Worm (Caenorhabditis elegans) whole organism, young adult: ENCODE data around the gene cyp-35D1.

Source experiments
- C06A6.2 ChIP-seq: fragments of 200-800 bp; sonication (Bioruptor generic); conservative IDR thresholded peaks from 2 replicates; pipeline ENCODE4 v1.3.6; 2022; ENCODE audit warnings: missing genetic modification characterization, missing compliant biosample characterization
- C17E4.6 ChIP-seq: fragments of 200-800 bp; sonication (Bioruptor generic); IDR thresholded peaks from 2 replicates; pipeline ENCODE4 v1.3.6; 2022; ENCODE audit warnings: missing genetic modification reagents, missing genetic modification characterization, missing compliant biosample characterization
- D2030.7 ChIP-seq: fragments of 200-800 bp; sonication (Bioruptor generic); IDR thresholded peaks from 2 replicates; pipeline ENCODE4 v1.3.6; 2022; ENCODE audit warnings: missing genetic modification reagents, missing genetic modification characterization, missing compliant biosample characterization
- F33H1.4 ChIP-seq: fragments of 200-800 bp; sonication (Bioruptor generic); IDR thresholded peaks from 2 replicates; pipeline ENCODE4 v1.3.6; 2022; ENCODE audit warnings: missing genetic modification reagents, missing genetic modification characterization, missing compliant biosample characterization
- F52B5.7 ChIP-seq: sonication (generic microtip); optimal IDR thresholded peaks from 2 replicates; lab custom pipeline; 2016; ENCODE audit warnings: mild to moderate bottlenecking, missing genetic modification characterization, missing compliant biosample characterization
- F57A8.1 ChIP-seq: fragments of 200-800 bp; sonication (Bioruptor generic); optimal IDR thresholded peaks from 2 replicates; lab custom pipeline; 2018; ENCODE audit warnings: mild to moderate bottlenecking, missing genetic modification characterization, moderate library complexity, missing compliant biosample characterization
- K11D2.4 ChIP-seq: fragments of 200-800 bp; sonication (Bioruptor generic); IDR thresholded peaks from 2 replicates; pipeline ENCODE4 v1.3.6; 2022; ENCODE audit warnings: missing genetic modification reagents, missing genetic modification characterization, missing compliant biosample characterization
- Y53F4B.3 ChIP-seq: fragments of 200-800 bp; sonication (Bioruptor generic); IDR thresholded peaks from 2 replicates; pipeline ENCODE4 v1.3.6; 2022; ENCODE audit warnings: missing genetic modification reagents, missing genetic modification characterization, missing compliant biosample characterization
- Y79H2A.3 ChIP-seq: fragments of 200-800 bp; sonication (Bioruptor generic); conservative IDR thresholded peaks from 2 replicates; pipeline ENCODE4 v1.3.6; 2022; ENCODE audit warnings: missing genetic modification reagents, missing genetic modification characterization, missing compliant biosample characterization
- Y95B8A.8 ChIP-seq: fragments of 200-800 bp; sonication (Bioruptor generic); IDR thresholded peaks from 2 replicates; pipeline ENCODE4 v1.3.6; 2022; ENCODE audit warnings: missing genetic modification reagents, missing genetic modification characterization, missing compliant biosample characterization
- akir-1 ChIP-seq: fragments of 200-800 bp; sonication (Bioruptor generic); optimal IDR thresholded peaks from 2 replicates; lab custom pipeline; 2018; ENCODE audit warnings: mild to moderate bottlenecking, missing genetic modification characterization, moderate library complexity, missing compliant biosample characterization
- attf-3 ChIP-seq: fragments of 200-800 bp; sonication (Bioruptor generic); conservative IDR thresholded peaks from 2 replicates; pipeline ENCODE4 v1.3.6; 2022; ENCODE audit warnings: missing genetic modification reagents, missing genetic modification characterization, missing compliant biosample characterization
- bed-2 ChIP-seq: fragments of 200-800 bp; sonication (Bioruptor generic); IDR thresholded peaks from 2 replicates; pipeline ENCODE4 v1.3.6; 2022; ENCODE audit warnings: missing genetic modification reagents, missing genetic modification characterization, missing compliant biosample characterization
- ceh-40 ChIP-seq: fragments of 200-800 bp; sonication (Bioruptor generic); IDR thresholded peaks from 2 replicates; pipeline ENCODE4 v1.3.6; 2022; ENCODE audit warnings: missing genetic modification characterization, missing compliant biosample characterization
- dpff-1 ChIP-seq: sonication (generic microtip); optimal IDR thresholded peaks from 2 replicates; lab custom pipeline; 2017; ENCODE audit warnings: mild to moderate bottlenecking, missing genetic modification characterization, missing compliant biosample characterization
- dpl-1 ChIP-seq: fragments of 150-350 bp; optimal IDR thresholded peaks from 2 replicates; lab custom pipeline; 2014; ENCODE audit warnings: missing biosample characterization, missing genetic modification reagents, missing genetic modification characterization
- efl-1 ChIP-seq: fragments of 150-350 bp; optimal IDR thresholded peaks from 2 replicates; lab custom pipeline; 2014; ENCODE audit warnings: missing biosample characterization, missing genetic modification reagents, missing genetic modification characterization
- ets-4 ChIP-seq: fragments of 200-800 bp; sonication (Bioruptor generic); optimal IDR thresholded peaks from 2 replicates; lab custom pipeline; 2018; ENCODE audit warnings: mild to moderate bottlenecking, missing genetic modification characterization, missing compliant biosample characterization
- hlh-12 ChIP-seq: sonication (generic microtip); optimal IDR thresholded peaks from 2 replicates; lab custom pipeline; 2016; ENCODE audit warnings: missing genetic modification characterization, missing compliant biosample characterization
- hlh-26 ChIP-seq: fragments of 200-800 bp; sonication (Bioruptor generic); conservative IDR thresholded peaks from 2 replicates; pipeline ENCODE4 v1.3.6; 2022; ENCODE audit warnings: missing genetic modification reagents, missing genetic modification characterization, missing compliant biosample characterization
- hmg-1.2 ChIP-seq: fragments of 200-800 bp; sonication (Bioruptor generic); IDR thresholded peaks from 2 replicates; pipeline ENCODE4 v1.3.6; 2022; ENCODE audit warnings: missing genetic modification reagents, missing genetic modification characterization, missing compliant biosample characterization
- hmg-20 ChIP-seq: fragments of 200-800 bp; sonication (Bioruptor generic); IDR thresholded peaks from 2 replicates; pipeline ENCODE4 v1.3.6; 2022; ENCODE audit warnings: missing genetic modification reagents, missing genetic modification characterization, missing compliant biosample characterization
- lin-40 ChIP-seq: sonication (generic microtip); optimal IDR thresholded peaks from 2 replicates; lab custom pipeline; 2016; ENCODE audit warnings: missing genetic modification characterization, mild to moderate bottlenecking, missing compliant biosample characterization, missing genotype, missing genetic modification reagents
- lir-1 ChIP-seq: fragments of 200-800 bp; sonication (Bioruptor generic); conservative IDR thresholded peaks from 2 replicates; pipeline ENCODE4 v1.3.6; 2022; ENCODE audit warnings: missing genetic modification reagents, missing genetic modification characterization, missing compliant biosample characterization
- lsy-27 ChIP-seq: sonication (generic microtip); optimal IDR thresholded peaks from 2 replicates; lab custom pipeline; 2017; ENCODE audit warnings: missing genetic modification characterization, mild to moderate bottlenecking, missing compliant biosample characterization, antibody characterized with exemption, missing genotype, borderline replicate concordance; ENCODE audit not compliant: insufficient read depth
- madf-6 ChIP-seq: fragments of 200-800 bp; sonication (Bioruptor generic); IDR thresholded peaks from 2 replicates; pipeline ENCODE4 v1.3.6; 2022; ENCODE audit warnings: missing genetic modification reagents, missing genetic modification characterization, missing compliant biosample characterization
- madf-8 ChIP-seq: fragments of 200-800 bp; sonication (Bioruptor generic); conservative IDR thresholded peaks from 2 replicates; pipeline ENCODE4 v1.3.6; 2022; ENCODE audit warnings: missing genetic modification reagents, missing genetic modification characterization, missing compliant biosample characterization
- mes-4 ChIP-seq: sonication (generic microtip); optimal IDR thresholded peaks from 2 replicates; lab custom pipeline; 2016; ENCODE audit warnings: missing genotype, missing genetic modification characterization, missing compliant biosample characterization
- nfyb-1 ChIP-seq: fragments of 200-800 bp; sonication (Bioruptor generic); IDR thresholded peaks from 2 replicates; pipeline ENCODE4 v1.3.6; 2022; ENCODE audit warnings: missing genetic modification reagents, missing genetic modification characterization, missing compliant biosample characterization
- nhr-27 ChIP-seq: fragments of 200-800 bp; sonication (Bioruptor generic); optimal IDR thresholded peaks from 2 replicates; lab custom pipeline; 2018; ENCODE audit warnings: mild to moderate bottlenecking, missing genetic modification characterization, moderate library complexity, missing compliant biosample characterization
- rcor-1 ChIP-seq: fragments of 200-800 bp; sonication (Bioruptor generic); IDR thresholded peaks from 2 replicates; pipeline ENCODE4 v1.3.6; 2022; ENCODE audit warnings: missing genetic modification reagents, missing genetic modification characterization, missing compliant biosample characterization
- repo-1 ChIP-seq: sonication (generic microtip); optimal IDR thresholded peaks from 2 replicates; lab custom pipeline; 2017; ENCODE audit warnings: mild to moderate bottlenecking, missing genetic modification characterization, missing compliant biosample characterization
- sdz-38 ChIP-seq: sonication (generic microtip); optimal IDR thresholded peaks from 2 replicates; lab custom pipeline; 2016; ENCODE audit warnings: missing genotype, missing genetic modification characterization, missing compliant biosample characterization
- snpc-3.4 ChIP-seq: sonication (generic microtip); optimal IDR thresholded peaks from 2 replicates; lab custom pipeline; 2017; ENCODE audit warnings: missing genetic modification characterization, mild to moderate bottlenecking, missing compliant biosample characterization, antibody characterized with exemption, moderate library complexity, missing genotype, missing genetic modification reagents
- sptf-2 ChIP-seq: fragments of 200-800 bp; sonication (Bioruptor generic); optimal IDR thresholded peaks from 2 replicates; lab custom pipeline; 2018; ENCODE audit warnings: mild to moderate bottlenecking, missing genetic modification characterization, missing compliant biosample characterization
- xnd-1 ChIP-seq: sonication (generic microtip); optimal IDR thresholded peaks from 2 replicates; lab custom pipeline; 2016; ENCODE audit warnings: missing genotype, missing genetic modification reagents, missing genetic modification characterization, missing compliant biosample characterization
- zfh-2 ChIP-seq: fragments of 200-800 bp; sonication (Bioruptor generic); conservative IDR thresholded peaks from 2 replicates; pipeline ENCODE4 v1.3.6; 2022; ENCODE audit warnings: missing genetic modification reagents, missing genetic modification characterization, missing compliant biosample characterization
- ztf-18 ChIP-seq: sonication (generic microtip); optimal IDR thresholded peaks from 2 replicates; lab custom pipeline; 2016; ENCODE audit warnings: missing genotype, mild to moderate bottlenecking, missing genetic modification characterization, missing compliant biosample characterization
- ztf-3 ChIP-seq: fragments of 200-800 bp; sonication (Bioruptor generic); optimal IDR thresholded peaks from 2 replicates; lab custom pipeline; 2018; ENCODE audit warnings: mild to moderate bottlenecking, missing genetic modification characterization, missing compliant biosample characterization

cyp-35D1 gene

DNA sequence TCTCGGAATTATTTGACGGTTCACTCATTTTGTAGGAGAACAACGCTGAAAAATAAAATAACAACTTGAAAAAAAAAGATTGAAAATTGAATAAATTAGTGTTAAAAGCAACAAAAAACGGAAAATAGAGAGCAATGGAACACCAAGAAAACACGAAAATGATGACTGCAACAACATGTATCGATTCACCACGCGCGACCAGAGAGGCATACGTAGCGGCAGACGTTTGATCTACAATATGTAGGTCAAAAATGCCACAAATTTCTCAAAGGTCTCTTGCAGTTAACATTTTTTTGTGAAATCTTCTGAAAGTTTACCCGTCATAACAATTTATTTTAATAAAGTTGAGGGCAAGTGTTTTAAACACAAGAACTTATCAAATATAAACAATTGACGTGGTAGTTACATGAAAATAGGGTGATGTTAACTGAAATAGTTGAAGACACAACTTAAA is 12.0 kb upstream of the cyp-35D1 start, which contains the start of gene F14H3.5 (continued):
- TF ChIP-seq F52B5.7 (no peak), zfh-2 (GFP tag; lab: Robert Waterston, UW) (no peak), sptf-2 (GFP tag; lab: Kevin White, UChicago) (no peak), ets-4 (GFP tag; lab: Kevin White, UChicago) (no peak), hlh-26 (GFP tag; lab: Robert Waterston, UW) (no peak), Y95B8A.8 (GFP tag; lab: Robert Waterston, UW) (no peak), hmg-20 (GFP tag; lab: Robert Waterston, UW) (no peak), rcor-1 (no peak), dpl-1 (GFP tag; lab: Kevin White, UChicago) (peak; percentile 46), hlh-12 (tag; lab: Kevin White, UChicago) (no peak), K11D2.4 (no peak), hmg-1.2 (no peak), attf-3 (GFP tag; lab: Robert Waterston, UW) (no peak), Y79H2A.3 (GFP tag; lab: Robert Waterston, UW) (0 out of 2 replicates have a peak, but pooled peaks have one; percentile 26), ztf-18 (no peak)

DNA sequence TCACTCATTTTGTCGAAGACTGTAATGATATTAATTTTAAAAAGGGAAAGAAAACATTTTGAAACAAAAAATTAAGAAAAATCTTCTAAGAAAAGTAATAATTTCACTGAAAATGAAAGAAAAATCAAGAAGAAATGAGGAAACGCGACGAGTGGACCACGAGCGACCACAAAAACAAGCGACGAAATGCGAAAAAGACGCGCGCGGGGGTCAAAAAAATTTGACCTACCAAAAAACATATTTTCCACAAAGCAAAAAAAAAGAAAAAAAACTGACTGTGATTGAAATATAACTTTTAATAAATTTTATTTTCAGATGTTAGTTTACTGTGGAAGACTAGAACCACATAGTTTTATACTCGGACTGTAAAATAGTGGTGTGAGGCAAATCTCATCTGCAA is 10.2 kb upstream of the cyp-35D1 start, which contains the start of gene F14H3.6:
F14H3.6 (minus strand) TSS at position 22 of the 400 bp plus-strand sequence.
- TF ChIP-seq dpl-1 (GFP tag; lab: Kevin White, UChicago) (peak; percentile 69), bed-2 (no peak), madf-8 (peak; percentile 75), efl-1 (peak; percentile 86), madf-6 (GFP tag; lab: Robert Waterston, UW) (peak; percentile 86), Y53F4B.3 (GFP tag; lab: Robert Waterston, UW) (no peak), xnd-1 (tag; lab: Kevin White, UChicago) (peak; percentile 44), D2030.7 (peak; percentile 20; the same call in 1 of the 2 replicates), F57A8.1 (GFP tag; lab: Kevin White, UChicago) (no peak)

DNA sequence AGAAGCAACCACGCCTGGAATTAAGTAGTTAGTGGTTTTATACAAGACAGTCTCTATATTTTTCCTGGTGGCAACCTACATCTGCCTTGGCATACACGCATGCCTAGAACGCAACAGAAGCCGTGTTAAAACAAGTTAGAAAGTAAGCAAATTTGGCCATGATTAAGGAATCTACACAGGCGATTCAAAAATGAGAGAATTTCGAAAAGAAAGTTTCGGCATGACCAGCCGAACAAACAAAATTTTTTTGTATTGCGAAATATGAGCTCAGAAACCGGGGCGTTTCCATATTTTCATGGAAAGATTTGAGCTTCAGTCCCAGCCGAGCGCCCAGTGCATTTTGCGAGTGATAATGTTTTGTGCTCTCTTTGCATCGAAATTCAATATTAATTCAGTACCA is 8.9 kb upstream of the cyp-35D1 start, which contains the start of gene F14H3.15:
F14H3.15 (minus strand) TSS at position 101 of the 400 bp plus-strand sequence.
- no peak for TF ChIP-seq lin-40 (tag; lab: Kevin White, UChicago)
- TF ChIP-seq C17E4.6 (GFP tag; lab: Robert Waterston, UW), result no peak
- no peak for TF ChIP-seq ets-4 (GFP tag; lab: Kevin White, UChicago)
- no peak for TF ChIP-seq Y95B8A.8 (GFP tag; lab: Robert Waterston, UW)
- no peak for TF ChIP-seq F57A8.1 (GFP tag; lab: Kevin White, UChicago)
- TF ChIP-seq nhr-27 (tag; lab: Kevin White, UChicago), result no peak
- no peak for TF ChIP-seq lsy-27
- TF ChIP-seq snpc-3.4 (tag; lab: Kevin White, UChicago), result no peak
- TF ChIP-seq akir-1 (GFP tag; lab: Kevin White, UChicago), result no peak
- no peak for TF ChIP-seq C06A6.2 (GFP tag; lab: Robert Waterston, UW)

DNA sequence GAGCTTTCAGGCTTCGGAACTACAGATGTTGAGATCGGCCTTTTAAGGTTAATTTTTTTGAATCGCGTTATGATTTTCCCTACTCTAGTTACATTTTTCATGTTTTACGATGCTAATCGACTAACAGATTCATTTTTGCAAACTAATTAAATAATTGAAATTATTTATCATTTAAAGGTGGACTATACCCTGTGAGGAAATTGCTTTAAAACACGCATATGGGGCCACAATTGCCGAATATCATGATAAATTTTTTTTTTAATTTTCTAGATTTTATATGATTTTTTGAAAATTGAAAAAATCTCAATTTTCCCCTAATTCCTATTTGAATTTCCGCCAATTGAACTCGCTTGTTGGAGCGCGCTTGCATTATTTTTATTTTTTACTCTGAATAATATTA is 7.0 kb upstream of the cyp-35D1 start, which contains the start of gene fbxa-100:
fbxa-100 (minus strand) TSS at position 101 of the 400 bp plus-strand sequence.
- TF ChIP-seq repo-1 (no peak), zfh-2 (GFP tag; lab: Robert Waterston, UW) (no peak), dpff-1 (tag; lab: Kevin White, UChicago) (no peak), sdz-38 (no peak), ceh-40 (GFP tag; lab: Robert Waterston, UW) (no peak), lir-1 (GFP tag; lab: Robert Waterston, UW) (no peak), nfyb-1 (GFP tag; lab: Robert Waterston, UW) (no peak), C17E4.6 (GFP tag; lab: Robert Waterston, UW) (no peak), F33H1.4 (no peak), Y95B8A.8 (GFP tag; lab: Robert Waterston, UW) (no peak), ztf-3 (no peak), mes-4 (tag; lab: Kevin White, UChicago) (no peak)
